Worm (Caenorhabditis elegans): ENCODE data around the gene eco-1.

DNA sequence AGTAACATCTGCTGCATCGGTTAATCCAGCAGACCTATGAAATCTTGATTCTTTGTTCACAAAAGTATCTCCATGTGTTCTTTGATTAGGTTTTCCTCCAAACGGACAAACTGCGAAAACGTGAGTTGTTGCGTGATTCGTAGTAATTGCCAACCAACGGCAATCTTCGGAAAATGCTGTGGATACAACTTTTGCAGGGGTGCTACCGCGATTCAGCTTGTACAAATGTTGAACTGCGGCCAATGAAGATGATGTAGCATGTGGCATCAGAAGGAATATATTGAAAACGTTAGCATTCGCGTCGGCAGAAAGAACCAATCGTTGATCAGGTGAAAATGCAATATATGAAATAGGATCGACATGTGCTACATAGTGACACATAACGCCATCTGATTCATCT is 27.2 kb downstream of the eco-1 start:
- no peak for TF ChIP-seq him-1 (tag; optimal IDR thresholded peaks at IDR 0.05)
- TF ChIP-seq W03F9.2 (tag; optimal IDR thresholded peaks at IDR 0.05): no peak
- TF ChIP-seq dao-5 (tag; optimal IDR thresholded peaks at IDR 0.05): no peak

All from whole organism, L4/young adult.